Worm (Caenorhabditis elegans) whole organism, late embryonic: ENCODE measurements around the gene C12D12.1.
A peak's percentile ranks its signal among the peaks of the same experiment; 100 is the strongest.

Experiments
- ama-1 ChIP-seq: fragments of 150-350 bp; optimal IDR thresholded peaks from 2 replicates; lab custom pipeline; 2014
- ceh-18 ChIP-seq: sonication (generic microtip); optimal IDR thresholded peaks from 2 replicates; lab custom pipeline; 2016; ENCODE audit warnings: missing genetic modification characterization, missing compliant biosample characterization
- dve-1 ChIP-seq: sonication (generic microtip); optimal IDR thresholded peaks from 2 replicates; lab custom pipeline; 2017; ENCODE audit warnings: antibody characterized with exemption, mild to moderate bottlenecking, missing genetic modification characterization, missing compliant biosample characterization
- nfya-1 ChIP-seq: sonication (generic microtip); optimal IDR thresholded peaks from 2 replicates; lab custom pipeline; 2017; ENCODE audit warnings: missing genetic modification characterization, mild to moderate bottlenecking, missing compliant biosample characterization, antibody characterized with exemption, moderate library complexity
- nhr-11 ChIP-seq: fragments of 150-350 bp; optimal IDR thresholded peaks from 2 replicates; lab custom pipeline; 2014; ENCODE audit warnings: missing biosample characterization, missing genetic modification characterization
- sox-2 ChIP-seq: fragments of 200-800 bp; sonication (Bioruptor generic); IDR thresholded peaks from 2 replicates; pipeline ENCODE4 v1.3.6; 2022; ENCODE audit warnings: missing genetic modification reagents, missing genetic modification characterization, missing compliant biosample characterization

ce11 chrX:3536302-3537251 is 37.5 kb downstream of the C12D12.1 start:
- TF ChIP-seq nhr-11: no peak
- peak; percentile 68 for TF ChIP-seq ceh-18
- TF ChIP-seq nfya-1 (tag; lab: Kevin White, UChicago): no peak
- TF ChIP-seq dve-1 (tag; lab: Kevin White, UChicago): no peak
- no peak for TF ChIP-seq ama-1 (lab: Kevin White, UChicago)
- no peak for TF ChIP-seq sox-2
